Worm (Caenorhabditis elegans) whole organism, young adult: Measurements from ENCODE around the gene B0361.11.
A peak's percentile ranks its signal among the peaks of the same experiment; 100 is the strongest.

Experiments used
- B0035.1 ChIP-seq: sonication (generic microtip); optimal IDR thresholded peaks from 2 replicates; lab custom pipeline; 2016; ENCODE audit warnings: missing genetic modification characterization, mild to moderate bottlenecking, missing compliant biosample characterization, missing genotype, missing genetic modification reagents
- C06A6.2 ChIP-seq: fragments of 200-800 bp; sonication (Bioruptor generic); conservative IDR thresholded peaks from 2 replicates; pipeline ENCODE4 v1.3.6; 2022; ENCODE audit warnings: missing genetic modification characterization, missing compliant biosample characterization
- C17E4.6 ChIP-seq: fragments of 200-800 bp; sonication (Bioruptor generic); IDR thresholded peaks from 2 replicates; pipeline ENCODE4 v1.3.6; 2022; ENCODE audit warnings: missing genetic modification reagents, missing genetic modification characterization, missing compliant biosample characterization
- F10E7.11 ChIP-seq: sonication (generic microtip); optimal IDR thresholded peaks from 2 replicates; lab custom pipeline; 2017; ENCODE audit warnings: mild to moderate bottlenecking, missing genetic modification characterization, moderate library complexity, missing compliant biosample characterization
- F55B11.4 ChIP-seq: sonication (generic microtip); optimal IDR thresholded peaks from 2 replicates; lab custom pipeline; 2016; ENCODE audit warnings: missing compliant biosample characterization, missing genetic modification characterization, borderline replicate concordance; ENCODE audit not compliant: insufficient read depth
- K11D2.4 ChIP-seq: fragments of 200-800 bp; sonication (Bioruptor generic); IDR thresholded peaks from 2 replicates; pipeline ENCODE4 v1.3.6; 2022; ENCODE audit warnings: missing genetic modification reagents, missing genetic modification characterization, missing compliant biosample characterization
- T07F8.4 ChIP-seq: sonication (generic microtip); optimal IDR thresholded peaks from 2 replicates; lab custom pipeline; 2016; ENCODE audit warnings: mild to moderate bottlenecking, missing genetic modification characterization, moderate library complexity, missing compliant biosample characterization
- Y56A3A.18 ChIP-seq: fragments of 200-800 bp; sonication (Bioruptor generic); IDR thresholded peaks from 2 replicates; pipeline ENCODE4 v1.3.6; 2022; ENCODE audit warnings: missing genetic modification reagents, missing genetic modification characterization, missing compliant biosample characterization
- Y95B8A.8 ChIP-seq: fragments of 200-800 bp; sonication (Bioruptor generic); IDR thresholded peaks from 2 replicates; pipeline ENCODE4 v1.3.6; 2022; ENCODE audit warnings: missing genetic modification reagents, missing genetic modification characterization, missing compliant biosample characterization
- aptf-3 ChIP-seq: fragments of 200-800 bp; sonication (Bioruptor generic); IDR thresholded peaks from 2 replicates; pipeline ENCODE4 v1.3.6; 2022; ENCODE audit warnings: missing genetic modification characterization, missing compliant biosample characterization
- athp-1 ChIP-seq: sonication (generic microtip); optimal IDR thresholded peaks from 2 replicates; lab custom pipeline; 2017; ENCODE audit warnings: mild to moderate bottlenecking, missing genetic modification characterization, missing compliant biosample characterization
- attf-3 ChIP-seq: fragments of 200-800 bp; sonication (Bioruptor generic); conservative IDR thresholded peaks from 2 replicates; pipeline ENCODE4 v1.3.6; 2022; ENCODE audit warnings: missing genetic modification reagents, missing genetic modification characterization, missing compliant biosample characterization
- bed-2 ChIP-seq: fragments of 200-800 bp; sonication (Bioruptor generic); IDR thresholded peaks from 2 replicates; pipeline ENCODE4 v1.3.6; 2022; ENCODE audit warnings: missing genetic modification reagents, missing genetic modification characterization, missing compliant biosample characterization
- cebp-1 ChIP-seq, 2 experiments: fragments of 200-800 bp in 1 of 2; sonication (Bioruptor generic) in 1 of 2; sonication (generic microtip) in 1 of 2; IDR thresholded peaks in 1 of 2; optimal IDR thresholded peaks in 1 of 2; 2 replicates each; pipeline versions ENCODE4 v1.3.6 to Lab custom; 2017 to 2022; ENCODE audit warnings: missing compliant biosample characterization in 2 of 2, missing genetic modification characterization in 2 of 2, mild to moderate bottlenecking in 1 of 2, missing genetic modification reagents in 1 of 2, moderate library complexity in 1 of 2
- ceh-27 ChIP-seq: fragments of 200-800 bp; sonication (Bioruptor generic); optimal IDR thresholded peaks from 2 replicates; lab custom pipeline; 2018; ENCODE audit warnings: mild to moderate bottlenecking, missing genetic modification characterization, moderate library complexity, missing compliant biosample characterization
- ceh-58 ChIP-seq: fragments of 200-800 bp; sonication (Bioruptor generic); IDR thresholded peaks from 2 replicates; pipeline ENCODE4 v1.3.6; 2022; ENCODE audit warnings: missing genetic modification characterization, missing compliant biosample characterization
- efl-1 ChIP-seq: fragments of 150-350 bp; optimal IDR thresholded peaks from 2 replicates; lab custom pipeline; 2014; ENCODE audit warnings: missing biosample characterization, missing genetic modification reagents, missing genetic modification characterization
- hmg-1.2 ChIP-seq: fragments of 200-800 bp; sonication (Bioruptor generic); IDR thresholded peaks from 2 replicates; pipeline ENCODE4 v1.3.6; 2022; ENCODE audit warnings: missing genetic modification reagents, missing genetic modification characterization, missing compliant biosample characterization
- hmg-20 ChIP-seq: fragments of 200-800 bp; sonication (Bioruptor generic); IDR thresholded peaks from 2 replicates; pipeline ENCODE4 v1.3.6; 2022; ENCODE audit warnings: missing genetic modification reagents, missing genetic modification characterization, missing compliant biosample characterization
- hrde-1 ChIP-seq: sonication (generic microtip); optimal IDR thresholded peaks from 2 replicates; lab custom pipeline; 2016; ENCODE audit warnings: missing genetic modification characterization, mild to moderate bottlenecking, missing compliant biosample characterization, moderate library complexity, missing genotype, missing genetic modification reagents, borderline replicate concordance
- lin-40 ChIP-seq: sonication (generic microtip); optimal IDR thresholded peaks from 2 replicates; lab custom pipeline; 2016; ENCODE audit warnings: missing genetic modification characterization, mild to moderate bottlenecking, missing compliant biosample characterization, missing genotype, missing genetic modification reagents
- lin-54 ChIP-seq: fragments of 200-800 bp; sonication (Bioruptor generic); optimal IDR thresholded peaks from 2 replicates; lab custom pipeline; 2018; ENCODE audit warnings: mild to moderate bottlenecking, missing genetic modification characterization, missing compliant biosample characterization
- lir-1 ChIP-seq: fragments of 200-800 bp; sonication (Bioruptor generic); conservative IDR thresholded peaks from 2 replicates; pipeline ENCODE4 v1.3.6; 2022; ENCODE audit warnings: missing genetic modification reagents, missing genetic modification characterization, missing compliant biosample characterization
- madf-10 ChIP-seq: sonication (generic microtip); optimal IDR thresholded peaks from 2 replicates; lab custom pipeline; 2016; ENCODE audit warnings: mild to moderate bottlenecking, missing genetic modification characterization, missing compliant biosample characterization
- madf-3 ChIP-seq: fragments of 200-800 bp; sonication (Bioruptor generic); IDR thresholded peaks from 2 replicates; pipeline ENCODE4 v1.3.6; 2022; ENCODE audit warnings: missing genetic modification reagents, missing genetic modification characterization, missing compliant biosample characterization
- mel-28 ChIP-seq: sonication (generic microtip); optimal IDR thresholded peaks from 2 replicates; lab custom pipeline; 2016; ENCODE audit warnings: borderline replicate concordance, mild to moderate bottlenecking, missing genetic modification characterization, missing compliant biosample characterization
- nfya-1 ChIP-seq: sonication (generic microtip); optimal IDR thresholded peaks from 2 replicates; lab custom pipeline; 2017; ENCODE audit warnings: antibody characterized with exemption, missing compliant biosample characterization, missing genetic modification characterization, borderline replicate concordance; ENCODE audit not compliant: insufficient read depth
- nhr-179 ChIP-seq: sonication (generic microtip); optimal IDR thresholded peaks from 2 replicates; lab custom pipeline; 2016; ENCODE audit warnings: mild to moderate bottlenecking, missing genetic modification characterization, missing compliant biosample characterization
- nhr-27 ChIP-seq: fragments of 200-800 bp; sonication (Bioruptor generic); optimal IDR thresholded peaks from 2 replicates; lab custom pipeline; 2018; ENCODE audit warnings: mild to moderate bottlenecking, missing genetic modification characterization, moderate library complexity, missing compliant biosample characterization
- pbrm-1 ChIP-seq: fragments of 200-800 bp; sonication (Bioruptor generic); IDR thresholded peaks from 2 replicates; pipeline ENCODE4 v1.3.6; 2022; ENCODE audit warnings: missing genetic modification reagents, missing genetic modification characterization, missing compliant biosample characterization
- pha-4 ChIP-seq: fragments of 150-350 bp; sonication (generic microtip); optimal IDR thresholded peaks from 2 replicates; lab custom pipeline; 2014; ENCODE audit warnings: missing biosample characterization, missing genetic modification reagents, missing genetic modification characterization
- somi-1 ChIP-seq: fragments of 200-800 bp; sonication (Bioruptor generic); optimal IDR thresholded peaks from 2 replicates; lab custom pipeline; 2018; ENCODE audit warnings: mild to moderate bottlenecking, missing genetic modification characterization, missing compliant biosample characterization
- sptf-2 ChIP-seq: fragments of 200-800 bp; sonication (Bioruptor generic); optimal IDR thresholded peaks from 2 replicates; lab custom pipeline; 2018; ENCODE audit warnings: mild to moderate bottlenecking, missing genetic modification characterization, missing compliant biosample characterization
- unc-130 ChIP-seq: sonication (generic microtip); optimal IDR thresholded peaks from 2 replicates; lab custom pipeline; 2016; ENCODE audit warnings: missing genetic modification reagents, missing genetic modification characterization, missing compliant biosample characterization
- ztf-22 ChIP-seq: fragments of 200-800 bp; sonication (Bioruptor generic); optimal IDR thresholded peaks from 2 replicates; lab custom pipeline; 2018; ENCODE audit warnings: mild to moderate bottlenecking, missing genetic modification characterization, moderate library complexity, missing compliant biosample characterization
- ztf-26 ChIP-seq: sonication (generic microtip); optimal IDR thresholded peaks from 2 replicates; lab custom pipeline; 2017; ENCODE audit warnings: missing genetic modification characterization, missing compliant biosample characterization
- ztf-3 ChIP-seq: fragments of 200-800 bp; sonication (Bioruptor generic); optimal IDR thresholded peaks from 2 replicates; lab custom pipeline; 2018; ENCODE audit warnings: mild to moderate bottlenecking, missing genetic modification characterization, missing compliant biosample characterization

Gene B0361.11

DNA sequence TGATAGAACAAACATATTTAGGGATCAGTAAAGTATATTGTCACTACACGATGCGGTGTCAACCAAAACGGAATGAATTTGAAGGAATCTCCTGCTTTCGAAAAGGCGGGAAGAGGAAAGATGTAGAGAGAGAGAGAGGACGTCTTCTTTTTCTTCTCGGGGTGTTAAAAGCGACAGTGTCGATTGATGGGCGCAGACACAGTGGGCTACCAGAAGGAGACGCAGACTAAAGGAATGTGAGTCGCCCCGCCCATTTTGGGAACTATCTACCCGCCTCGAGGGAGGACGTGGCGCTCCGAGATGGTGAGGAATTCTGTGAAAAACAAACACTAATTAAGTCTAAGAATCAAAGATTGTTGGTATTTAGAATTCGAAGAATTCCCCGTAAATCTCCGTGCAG is 22.1 kb downstream of the B0361.11 start, which contains the start of the genes B0361.14 and B0361.9:
B0361.14 (minus strand) TSS at position 66 of the 400 bp plus-strand sequence.
B0361.9 (minus strand) TSS at position 166 of the 400 bp plus-strand sequence.
- no peak for TF ChIP-seq athp-1
- no peak for TF ChIP-seq madf-3 (GFP tag; lab: Robert Waterston, UW)
- no peak for TF ChIP-seq pbrm-1 (GFP tag; lab: Robert Waterston, UW)
- TF ChIP-seq attf-3 (GFP tag; lab: Robert Waterston, UW) = no peak
- no peak for TF ChIP-seq B0035.1 (tag; lab: Kevin White, UChicago)
- TF ChIP-seq efl-1 (GFP tag; lab: Kevin White, UChicago) = no peak
- no peak for TF ChIP-seq lin-40 (tag; lab: Kevin White, UChicago)
- TF ChIP-seq F10E7.11 (tag; lab: Kevin White, UChicago) = no peak
- TF ChIP-seq aptf-3 (GFP tag; lab: Robert Waterston, UW) = no peak
- no peak for TF ChIP-seq nfya-1
- no peak for TF ChIP-seq lir-1 (GFP tag; lab: Robert Waterston, UW)
- no peak for TF ChIP-seq Y95B8A.8

DNA sequence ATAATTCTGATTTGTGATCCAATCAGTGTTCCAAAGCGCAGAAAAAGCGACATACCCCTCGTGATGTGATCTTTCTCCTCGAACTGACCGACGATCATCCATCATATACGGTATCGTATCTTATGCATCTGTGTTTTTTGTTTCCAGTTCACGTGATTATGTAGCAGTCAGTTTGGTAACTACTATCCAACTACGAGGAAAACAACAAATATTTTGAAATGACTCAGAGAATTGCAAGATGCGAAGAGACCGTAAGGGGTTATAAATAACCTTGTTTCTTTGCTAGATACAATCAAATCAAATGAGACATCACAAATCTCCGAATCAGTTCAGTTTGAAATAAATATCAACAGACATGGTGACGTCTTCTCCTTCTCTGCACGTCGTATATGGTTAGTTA is 22.8 kb downstream of the B0361.11 start:
- TF ChIP-seq ceh-58 (GFP tag; lab: Robert Waterston, UW) (no peak), T07F8.4 (no peak), ztf-26 (tag; lab: Kevin White, UChicago) (peak; percentile 18), C17E4.6 (no peak), F10E7.11 (tag; lab: Kevin White, UChicago) (no peak), hmg-1.2 (GFP tag; lab: Robert Waterston, UW) (no peak), hrde-1 (tag; lab: Kevin White, UChicago) (no peak), lin-40 (tag; lab: Kevin White, UChicago) (peak; percentile 7), Y56A3A.18 (GFP tag; lab: Robert Waterston, UW) (no peak)
- TF ChIP-seq, all 124 proteins: peak for 2

DNA sequence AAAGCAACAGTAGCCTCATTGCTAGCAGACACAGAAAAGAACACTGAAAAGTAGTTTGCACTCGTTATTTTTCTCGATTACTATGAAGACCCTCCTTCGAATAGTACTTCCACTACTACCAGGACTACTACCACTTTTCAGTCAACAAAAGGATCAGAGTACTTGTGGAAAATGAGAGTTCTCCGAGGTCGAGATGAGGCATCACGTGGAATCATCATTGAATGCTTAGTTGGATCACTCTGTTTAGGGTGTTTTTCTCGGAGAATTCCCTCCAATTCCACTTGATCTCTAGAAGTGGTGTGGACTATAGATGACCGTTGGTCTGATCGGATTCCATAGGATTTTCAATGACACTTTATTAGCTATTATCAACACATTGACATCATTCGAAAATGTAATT is 23.4 kb downstream of the B0361.11 start:
- no peak for TF ChIP-seq pha-4 (tag; lab: Kevin White, UChicago)
- TF ChIP-seq ceh-27 (GFP tag; lab: Kevin White, UChicago) = peak; percentile 69
- no peak for TF ChIP-seq mel-28 (tag; lab: Kevin White, UChicago)

DNA sequence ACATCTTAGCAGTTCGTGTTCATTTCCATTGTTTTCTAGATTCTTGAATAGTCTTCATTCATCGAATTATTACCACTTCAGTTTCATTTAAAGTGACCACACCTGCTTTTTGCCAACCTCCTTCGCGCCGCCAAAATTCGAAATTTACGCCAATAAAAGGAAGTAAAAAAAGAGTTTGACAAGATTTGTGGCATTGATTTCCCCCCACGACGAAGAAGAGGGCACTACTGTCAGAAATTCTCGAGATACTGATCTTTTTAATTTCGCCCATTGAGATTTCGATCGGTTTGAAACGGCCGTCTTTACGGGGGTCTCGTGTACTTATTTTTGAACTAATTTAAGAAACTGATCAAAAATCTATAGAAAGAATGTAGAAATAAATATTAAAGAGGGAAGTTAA is 24.3 kb downstream of the B0361.11 start:
- TF ChIP-seq bed-2 (GFP tag; lab: Robert Waterston, UW) = no peak
- no peak for TF ChIP-seq B0035.1 (tag; lab: Kevin White, UChicago)
- TF ChIP-seq F55B11.4 (tag; lab: Kevin White, UChicago) = no peak
- no peak for TF ChIP-seq nhr-27 (tag; lab: Kevin White, UChicago)
- TF ChIP-seq ceh-27 (GFP tag; lab: Kevin White, UChicago) = no peak

DNA sequence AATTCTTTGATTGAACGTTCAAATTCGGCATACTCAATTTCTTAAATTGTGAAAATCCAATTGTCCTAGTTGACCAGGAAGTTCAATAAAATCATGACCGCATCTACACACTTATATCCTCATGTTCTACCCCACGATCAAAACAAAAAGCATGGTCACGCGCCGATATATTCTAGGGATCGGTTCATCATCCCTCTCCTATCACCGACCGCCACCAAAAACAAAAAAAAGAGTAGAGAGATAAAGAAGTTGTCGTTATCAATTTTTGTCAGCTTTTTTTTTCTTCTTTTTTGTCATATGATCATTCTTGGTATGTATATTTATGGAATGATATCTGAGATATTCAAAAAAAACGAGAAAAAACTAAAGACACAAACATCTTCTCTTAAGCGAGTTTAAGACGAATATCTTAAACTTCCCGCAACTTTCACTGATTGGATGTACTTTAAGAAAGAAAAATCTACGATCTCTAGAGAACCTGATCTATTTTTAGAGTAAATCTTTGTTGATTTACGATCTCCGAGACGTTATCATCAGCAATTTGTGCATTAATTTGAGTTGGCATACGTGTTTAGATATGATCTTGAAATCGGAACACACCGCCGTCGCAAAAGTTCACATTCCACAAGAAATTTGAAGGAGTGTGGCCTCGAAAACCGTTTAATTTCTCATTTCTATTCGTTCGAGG is 27.7 kb downstream of the B0361.11 start:
- TF ChIP-seq unc-130 (GFP tag; lab: Kevin White, UChicago) (no peak), K11D2.4 (GFP tag; lab: Robert Waterston, UW) (peak; percentile 47; the same call in 1 of the 2 replicates), ztf-22 (GFP tag; lab: Kevin White, UChicago) (no peak), ztf-26 (tag; lab: Kevin White, UChicago) (peak; percentile 74), lin-40 (tag; lab: Kevin White, UChicago) (peak; percentile 14)

DNA sequence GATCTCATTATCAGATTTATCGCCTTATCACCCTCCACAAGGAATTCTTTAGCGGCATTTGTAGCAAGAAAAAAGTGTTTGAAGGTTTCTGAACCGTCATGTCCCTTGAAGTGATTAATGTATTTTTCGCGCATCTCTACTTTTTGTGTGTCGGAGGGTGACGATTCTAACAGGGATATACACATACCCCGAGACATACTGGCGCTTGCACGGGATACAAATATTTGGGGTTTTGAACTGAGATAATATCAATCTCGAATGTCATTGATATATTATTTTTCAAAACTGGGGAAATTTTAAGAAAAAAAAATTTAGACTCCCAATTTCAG is 28.2 kb downstream of the B0361.11 start:
- TF ChIP-seq aptf-3 (GFP tag; lab: Robert Waterston, UW) (no peak), nhr-179 (no peak), C06A6.2 (GFP tag; lab: Robert Waterston, UW) (no peak), sptf-2 (no peak), hrde-1 (tag; lab: Kevin White, UChicago) (no peak), somi-1 (GFP tag; lab: Kevin White, UChicago) (no peak), ztf-3 (GFP tag; lab: Kevin White, UChicago) (no peak), lin-54 (GFP tag; lab: Kevin White, UChicago) (no peak), madf-10 (tag; lab: Kevin White, UChicago) (no peak), hmg-20 (GFP tag; lab: Robert Waterston, UW) (no peak), ceh-58 (GFP tag; lab: Robert Waterston, UW) (no peak), cebp-1 (GFP tag; IDR thresholded peaks at IDR 0.05; lab: Robert Waterston, UW) (no peak), cebp-1 (tag; optimal IDR thresholded peaks at IDR 0.05; lab: Kevin White, UChicago) (no peak), unc-130 (GFP tag; lab: Kevin White, UChicago) (no peak)
